Worm (Caenorhabditis elegans) whole organism, mixed stage, embryonic: ENCODE data around the gene affl-2.

Experiments
- M03D4.4 ChIP-seq: sonication (generic microtip); optimal IDR thresholded peaks from 2 replicates; lab custom pipeline; 2017; ENCODE audit warnings: mild to moderate bottlenecking, missing genetic modification characterization, missing compliant biosample characterization
- bed-3 ChIP-seq: fragments of 200-800 bp; sonication (Bioruptor generic); optimal IDR thresholded peaks from 3 replicates; lab custom pipeline; 2018; ENCODE audit warnings: mild to moderate bottlenecking, missing genetic modification characterization, moderate library complexity, missing compliant biosample characterization
- ceh-43 ChIP-seq: fragments of 200-800 bp; sonication (Bioruptor generic); optimal IDR thresholded peaks from 2 replicates; lab custom pipeline; 2018; ENCODE audit warnings: mild to moderate bottlenecking, missing genetic modification characterization, moderate library complexity, missing compliant biosample characterization
- ces-1 ChIP-seq: fragments of 150-350 bp; optimal IDR thresholded peaks from 2 replicates; lab custom pipeline; 2014; ENCODE audit warnings: missing biosample characterization, missing genetic modification reagents, missing genetic modification characterization
- cnd-1 ChIP-seq: fragments of 200-800 bp; sonication (Bioruptor generic); optimal IDR thresholded peaks from 2 replicates; lab custom pipeline; 2018; ENCODE audit warnings: mild to moderate bottlenecking, missing genetic modification characterization, missing compliant biosample characterization
- drap-1 ChIP-seq: fragments of 200-800 bp; sonication (Bioruptor generic); optimal IDR thresholded peaks from 3 replicates; lab custom pipeline; 2018; ENCODE audit warnings: mild to moderate bottlenecking, missing genetic modification characterization, missing compliant biosample characterization
- elt-1 ChIP-seq: sonication (generic microtip); optimal IDR thresholded peaks from 2 replicates; lab custom pipeline; 2017; ENCODE audit warnings: missing genetic modification characterization, mild to moderate bottlenecking, missing compliant biosample characterization, antibody characterized with exemption, moderate library complexity, borderline replicate concordance; ENCODE audit not compliant: insufficient read depth
- elt-3 ChIP-seq: fragments of 150-350 bp; optimal IDR thresholded peaks from 2 replicates; lab custom pipeline; 2014; ENCODE audit warnings: missing biosample characterization, missing genetic modification characterization
- flh-1 ChIP-seq: fragments of 200-800 bp; sonication (Bioruptor generic); optimal IDR thresholded peaks from 2 replicates; lab custom pipeline; 2018; ENCODE audit warnings: mild to moderate bottlenecking, missing genetic modification characterization, moderate library complexity, missing compliant biosample characterization
- ham-2 ChIP-seq: fragments of 200-800 bp; sonication (Bioruptor generic); optimal IDR thresholded peaks from 2 replicates; lab custom pipeline; 2018; ENCODE audit warnings: mild to moderate bottlenecking, missing genetic modification characterization, missing compliant biosample characterization
- hlh-1 ChIP-seq: fragments of 150-350 bp; optimal IDR thresholded peaks from 2 replicates; lab custom pipeline; 2014; ENCODE audit warnings: missing biosample characterization, missing genetic modification reagents, missing genetic modification characterization
- lin-13 ChIP-seq: fragments of 150-350 bp; optimal IDR thresholded peaks from 2 replicates; lab custom pipeline; 2014; ENCODE audit warnings: missing biosample characterization, missing genetic modification characterization
- lsy-2 ChIP-seq: fragments of 150-350 bp; optimal IDR thresholded peaks from 2 replicates; lab custom pipeline; 2014; ENCODE audit warnings: missing biosample characterization, missing genetic modification characterization
- mab-5 ChIP-seq: fragments of 150-350 bp; optimal IDR thresholded peaks from 2 replicates; lab custom pipeline; 2014; ENCODE audit warnings: missing biosample characterization, missing genetic modification characterization
- mep-1 ChIP-seq: fragments of 150-350 bp; optimal IDR thresholded peaks from 2 replicates; lab custom pipeline; 2017; ENCODE audit warnings: missing biosample characterization, missing genetic modification reagents, missing genetic modification characterization, inconsistent platforms
- mls-2 ChIP-seq: sonication (generic microtip); optimal IDR thresholded peaks from 2 replicates; lab custom pipeline; 2016; ENCODE audit warnings: mild to moderate bottlenecking, missing genetic modification characterization, moderate library complexity, missing compliant biosample characterization
- nhr-2 ChIP-seq: fragments of 150-350 bp; optimal IDR thresholded peaks from 2 replicates; lab custom pipeline; 2014; ENCODE audit warnings: missing biosample characterization, missing genetic modification characterization
- nhr-76 ChIP-seq: sonication (generic microtip); optimal IDR thresholded peaks from 2 replicates; lab custom pipeline; 2017; ENCODE audit warnings: missing biosample characterization, missing genetic modification characterization
- pha-4 ChIP-seq: fragments of 150-350 bp; optimal IDR thresholded peaks from 2 replicates; lab custom pipeline; 2018; ENCODE audit warnings: missing biosample characterization, missing genetic modification reagents, missing genetic modification characterization
- sem-2 ChIP-seq: fragments of 200-800 bp; sonication (Bioruptor generic); optimal IDR thresholded peaks from 2 replicates; lab custom pipeline; 2018; ENCODE audit warnings: mild to moderate bottlenecking, missing genetic modification characterization, missing compliant biosample characterization
- snpc-4 ChIP-seq: fragments of 150-350 bp; optimal IDR thresholded peaks from 2 replicates; lab custom pipeline; 2014; ENCODE audit warnings: missing biosample characterization, missing genetic modification characterization
- sptf-1 ChIP-seq: sonication (generic microtip); optimal IDR thresholded peaks from 2 replicates; lab custom pipeline; 2017; ENCODE audit warnings: mild to moderate bottlenecking, missing genetic modification characterization, moderate library complexity, missing compliant biosample characterization
- unc-120 ChIP-seq: sonication (generic microtip); optimal IDR thresholded peaks from 2 replicates; lab custom pipeline; 2017; ENCODE audit warnings: missing genetic modification characterization, missing compliant biosample characterization; ENCODE audit not compliant: poor library complexity, severe bottlenecking
- unc-39 ChIP-seq: fragments of 150-350 bp; optimal IDR thresholded peaks from 2 replicates; lab custom pipeline; 2014; ENCODE audit warnings: missing biosample characterization, missing genetic modification characterization
- unc-62 ChIP-seq: fragments of 150-350 bp; optimal IDR thresholded peaks from 2 replicates; lab custom pipeline; 2014; ENCODE audit warnings: missing biosample characterization, missing genetic modification reagents, missing genetic modification characterization
- zip-8 ChIP-seq: fragments of 150-350 bp; optimal IDR thresholded peaks from 2 replicates; lab custom pipeline; 2014; ENCODE audit warnings: missing biosample characterization, missing genetic modification characterization
- ztf-11 ChIP-seq: fragments of 150-350 bp; optimal IDR thresholded peaks from 2 replicates; lab custom pipeline; 2014; ENCODE audit warnings: missing biosample characterization, missing genetic modification characterization

Gene affl-2

ce11 chrIII:434361-434941 is at the start of gene affl-2:
affl-2 (plus strand) TSS chrIII:434891.
- TF ChIP-seq ham-2 (GFP tag; lab: Kevin White, UChicago) (peak; percentile 69), elt-3 (no peak), sptf-1 (tag; lab: Kevin White, UChicago) (peak; percentile 62), hlh-1 (tag; lab: Kevin White, UChicago) (no peak), bed-3 (GFP tag; lab: Kevin White, UChicago) (no peak), mls-2 (tag; lab: Kevin White, UChicago) (peak; percentile 63), unc-39 (tag; lab: Kevin White, UChicago) (no peak), ces-1 (GFP tag; lab: Kevin White, UChicago) (peak; percentile 25), nhr-2 (tag; lab: Kevin White, UChicago) (peak; percentile 63), mep-1 (peak; percentile 47), ceh-43 (GFP tag; lab: Kevin White, UChicago) (peak; percentile 3)
- TF ChIP-seq, all 35 proteins: peak for 7

ce11 chrIII:385068-385467 is 49.6 kb upstream of the affl-2 start:
- TF ChIP-seq unc-62 (GFP tag; lab: Kevin White, UChicago) (peak; percentile 12), elt-3 (no peak)

ce11 chrIII:400898-401297 is 33.8 kb upstream of the affl-2 start:
- TF ChIP-seq pha-4 (tag; lab: Kevin White, UChicago): no peak

ce11 chrIII:402168-402813 is 32.4 kb upstream of the affl-2 start, which contains the start of the genes Y55B1BL.1 and Y55B1BL.2:
Y55B1BL.1 (plus strand) TSS chrIII:402384.
Y55B1BL.2 (plus strand) TSS chrIII:402763.
- TF ChIP-seq zip-8 (peak; percentile 22), unc-39 (tag; lab: Kevin White, UChicago) (no peak)
- TF ChIP-seq, all 35 proteins: peak for 1

- TF ChIP-seq ham-2 (GFP tag; lab: Kevin White, UChicago): no peak
- TF ChIP-seq ceh-43 (GFP tag; lab: Kevin White, UChicago): no peak
- TF ChIP-seq mab-5: no peak
- TF ChIP-seq mep-1: no peak
- no peak for TF ChIP-seq unc-120
- no peak for TF ChIP-seq sptf-1 (tag; lab: Kevin White, UChicago)
- no peak for TF ChIP-seq bed-3 (GFP tag; lab: Kevin White, UChicago)
- no peak for TF ChIP-seq elt-1 (tag; lab: Kevin White, UChicago)
- TF ChIP-seq nhr-76 (tag; lab: Kevin White, UChicago): no peak
- TF ChIP-seq mls-2 (tag; lab: Kevin White, UChicago): no peak
- TF ChIP-seq pha-4 (tag; lab: Kevin White, UChicago): no peak
- no peak for TF ChIP-seq hlh-1 (tag; lab: Kevin White, UChicago)
- TF ChIP-seq lsy-2 (tag; lab: Kevin White, UChicago): no peak
- no peak for TF ChIP-seq sem-2 (GFP tag; lab: Kevin White, UChicago)
- TF ChIP-seq cnd-1 (tag; lab: Kevin White, UChicago): no peak
- TF ChIP-seq flh-1: no peak
- no peak for TF ChIP-seq M03D4.4 (tag; lab: Kevin White, UChicago)
- no peak for TF ChIP-seq lin-13 (tag; lab: Kevin White, UChicago)
- no peak for TF ChIP-seq ztf-11 (tag; lab: Kevin White, UChicago)
- no peak for TF ChIP-seq unc-62 (GFP tag; lab: Kevin White, UChicago)
- TF ChIP-seq, all 35 proteins: peak for 0
Measured at ce11 chrIII:418649-419048, 16.0 kb upstream of the affl-2 start, which contains the start of gene stim-1. stim-1 (minus strand) TSS chrIII:418749.

ce11 chrIII:422553-422952 is 12.1 kb upstream of the affl-2 start:
- no peak for TF ChIP-seq bed-3 (GFP tag; lab: Kevin White, UChicago)
- TF ChIP-seq ztf-11 (tag; lab: Kevin White, UChicago): no peak
- TF ChIP-seq flh-1: no peak
- no peak for TF ChIP-seq mab-5
- no peak for TF ChIP-seq drap-1 (GFP tag; lab: Kevin White, UChicago)
- no peak for TF ChIP-seq ces-1 (GFP tag; lab: Kevin White, UChicago)
- TF ChIP-seq snpc-4 (tag; lab: Kevin White, UChicago): no peak
- TF ChIP-seq hlh-1 (tag; lab: Kevin White, UChicago): no peak
